Worm (Caenorhabditis elegans) whole organism, young adult: ENCODE results near the gene lcmt-1.

ENCODE experiments used
- B0019.2 ChIP-seq: fragments of 200-800 bp; sonication (Bioruptor generic); conservative IDR thresholded peaks from 2 replicates; pipeline ENCODE4 v1.3.6; 2022; ENCODE audit warnings: missing genetic modification reagents, missing genetic modification characterization, missing compliant biosample characterization
- F23B12.7 ChIP-seq: sonication (generic microtip); optimal IDR thresholded peaks from 2 replicates; lab custom pipeline; 2017; ENCODE audit warnings: missing genetic modification characterization, mild to moderate bottlenecking, missing compliant biosample characterization, antibody characterized with exemption, moderate library complexity; ENCODE audit not compliant: insufficient read depth
- F33H1.4 ChIP-seq: fragments of 200-800 bp; sonication (Bioruptor generic); IDR thresholded peaks from 2 replicates; pipeline ENCODE4 v1.3.6; 2022; ENCODE audit warnings: missing genetic modification reagents, missing genetic modification characterization, missing compliant biosample characterization
- T07F8.4 ChIP-seq: sonication (generic microtip); optimal IDR thresholded peaks from 2 replicates; lab custom pipeline; 2016; ENCODE audit warnings: mild to moderate bottlenecking, missing genetic modification characterization, moderate library complexity, missing compliant biosample characterization
- T26A5.8 ChIP-seq: sonication (generic microtip); optimal IDR thresholded peaks from 2 replicates; lab custom pipeline; 2016; ENCODE audit warnings: missing genetic modification characterization, missing compliant biosample characterization
- Y95B8A.8 ChIP-seq: fragments of 200-800 bp; sonication (Bioruptor generic); IDR thresholded peaks from 2 replicates; pipeline ENCODE4 v1.3.6; 2022; ENCODE audit warnings: missing genetic modification reagents, missing genetic modification characterization, missing compliant biosample characterization
- aptf-2 ChIP-seq: fragments of 200-800 bp; sonication (Bioruptor generic); conservative IDR thresholded peaks from 2 replicates; pipeline ENCODE4 v1.3.6; 2022; ENCODE audit warnings: missing genetic modification reagents, missing genetic modification characterization, missing compliant biosample characterization
- atf-7 ChIP-seq: sonication (generic microtip); optimal IDR thresholded peaks from 2 replicates; lab custom pipeline; 2017; ENCODE audit warnings: mild to moderate bottlenecking, missing genetic modification characterization, missing compliant biosample characterization
- cebp-1 ChIP-seq, 2 experiments: fragments of 200-800 bp in 1 of 2; sonication (Bioruptor generic) in 1 of 2; sonication (generic microtip) in 1 of 2; IDR thresholded peaks in 1 of 2; optimal IDR thresholded peaks in 1 of 2; 2 replicates each; pipeline versions ENCODE4 v1.3.6 to Lab custom; 2017 to 2022; ENCODE audit warnings: missing compliant biosample characterization in 2 of 2, missing genetic modification characterization in 2 of 2, mild to moderate bottlenecking in 1 of 2, missing genetic modification reagents in 1 of 2, moderate library complexity in 1 of 2
- ceh-58 ChIP-seq: fragments of 200-800 bp; sonication (Bioruptor generic); IDR thresholded peaks from 2 replicates; pipeline ENCODE4 v1.3.6; 2022; ENCODE audit warnings: missing genetic modification characterization, missing compliant biosample characterization
- dox-1 ChIP-seq: fragments of 200-800 bp; sonication (Bioruptor generic); IDR thresholded peaks from 2 replicates; pipeline ENCODE4 v1.3.6; 2022; ENCODE audit warnings: missing genetic modification reagents, missing genetic modification characterization, missing compliant biosample characterization
- dpff-1 ChIP-seq: sonication (generic microtip); optimal IDR thresholded peaks from 2 replicates; lab custom pipeline; 2017; ENCODE audit warnings: mild to moderate bottlenecking, missing genetic modification characterization, missing compliant biosample characterization
- hmg-1.2 ChIP-seq: fragments of 200-800 bp; sonication (Bioruptor generic); IDR thresholded peaks from 2 replicates; pipeline ENCODE4 v1.3.6; 2022; ENCODE audit warnings: missing genetic modification reagents, missing genetic modification characterization, missing compliant biosample characterization
- hmg-20 ChIP-seq: fragments of 200-800 bp; sonication (Bioruptor generic); IDR thresholded peaks from 2 replicates; pipeline ENCODE4 v1.3.6; 2022; ENCODE audit warnings: missing genetic modification reagents, missing genetic modification characterization, missing compliant biosample characterization
- hrde-1 ChIP-seq: sonication (generic microtip); optimal IDR thresholded peaks from 2 replicates; lab custom pipeline; 2016; ENCODE audit warnings: missing genetic modification characterization, mild to moderate bottlenecking, missing compliant biosample characterization, moderate library complexity, missing genotype, missing genetic modification reagents, borderline replicate concordance
- lin-35 ChIP-seq, 3 experiments: fragments of 150-350 bp in 2 of 3; sonication (generic microtip) in 1 of 3; optimal IDR thresholded peaks; 2 replicates each; lab custom pipeline; 2014 to 2018; ENCODE audit warnings: missing biosample characterization in 3 of 3, missing genetic modification characterization in 3 of 3, missing genetic modification reagents in 3 of 3
- lin-40 ChIP-seq: sonication (generic microtip); optimal IDR thresholded peaks from 2 replicates; lab custom pipeline; 2016; ENCODE audit warnings: missing genetic modification characterization, mild to moderate bottlenecking, missing compliant biosample characterization, missing genotype, missing genetic modification reagents
- lsl-1 ChIP-seq: fragments of 200-800 bp; sonication (Bioruptor generic); optimal IDR thresholded peaks from 2 replicates; lab custom pipeline; 2018; ENCODE audit warnings: mild to moderate bottlenecking, missing genetic modification characterization, moderate library complexity, missing compliant biosample characterization
- madf-3 ChIP-seq: fragments of 200-800 bp; sonication (Bioruptor generic); IDR thresholded peaks from 2 replicates; pipeline ENCODE4 v1.3.6; 2022; ENCODE audit warnings: missing genetic modification reagents, missing genetic modification characterization, missing compliant biosample characterization
- madf-6 ChIP-seq: fragments of 200-800 bp; sonication (Bioruptor generic); IDR thresholded peaks from 2 replicates; pipeline ENCODE4 v1.3.6; 2022; ENCODE audit warnings: missing genetic modification reagents, missing genetic modification characterization, missing compliant biosample characterization
- madf-8 ChIP-seq: fragments of 200-800 bp; sonication (Bioruptor generic); conservative IDR thresholded peaks from 2 replicates; pipeline ENCODE4 v1.3.6; 2022; ENCODE audit warnings: missing genetic modification reagents, missing genetic modification characterization, missing compliant biosample characterization
- mel-28 ChIP-seq: sonication (generic microtip); optimal IDR thresholded peaks from 2 replicates; lab custom pipeline; 2016; ENCODE audit warnings: borderline replicate concordance, mild to moderate bottlenecking, missing genetic modification characterization, missing compliant biosample characterization
- nhr-27 ChIP-seq: fragments of 200-800 bp; sonication (Bioruptor generic); optimal IDR thresholded peaks from 2 replicates; lab custom pipeline; 2018; ENCODE audit warnings: mild to moderate bottlenecking, missing genetic modification characterization, moderate library complexity, missing compliant biosample characterization
- nhr-80 ChIP-seq: sonication (generic microtip); optimal IDR thresholded peaks from 2 replicates; lab custom pipeline; 2016; ENCODE audit warnings: missing genetic modification characterization, missing compliant biosample characterization
- rpc-1 ChIP-seq, 2 experiments: fragments of 150-350 bp in 1 of 2; sonication (generic microtip) in 1 of 2; optimal IDR thresholded peaks; 2 replicates each; lab custom pipeline; 2014 to 2018; ENCODE audit warnings: missing biosample characterization in 1 of 2, missing genetic modification characterization in 1 of 2, missing genetic modification reagents in 1 of 2, missing genotype in 1 of 2
- snpc-1.3 ChIP-seq: sonication (generic microtip); optimal IDR thresholded peaks from 2 replicates; lab custom pipeline; 2017; ENCODE audit warnings: missing genetic modification characterization, mild to moderate bottlenecking, missing compliant biosample characterization, antibody characterized with exemption, moderate library complexity, missing genotype, missing genetic modification reagents; ENCODE audit not compliant: insufficient read depth
- sptf-2 ChIP-seq: fragments of 200-800 bp; sonication (Bioruptor generic); optimal IDR thresholded peaks from 2 replicates; lab custom pipeline; 2018; ENCODE audit warnings: mild to moderate bottlenecking, missing genetic modification characterization, missing compliant biosample characterization
- tbx-9 ChIP-seq: sonication (generic microtip); optimal IDR thresholded peaks from 2 replicates; lab custom pipeline; 2016; ENCODE audit warnings: borderline replicate concordance, missing genetic modification characterization, inconsistent platforms, missing compliant biosample characterization
- tlf-1 ChIP-seq: fragments of 200-800 bp; sonication (Bioruptor generic); optimal IDR thresholded peaks from 2 replicates; lab custom pipeline; 2018; ENCODE audit warnings: mild to moderate bottlenecking, missing genetic modification characterization, missing compliant biosample characterization
- zfh-2 ChIP-seq: fragments of 200-800 bp; sonication (Bioruptor generic); conservative IDR thresholded peaks from 2 replicates; pipeline ENCODE4 v1.3.6; 2022; ENCODE audit warnings: missing genetic modification reagents, missing genetic modification characterization, missing compliant biosample characterization
- zim-3 ChIP-seq: sonication (generic microtip); optimal IDR thresholded peaks from 2 replicates; lab custom pipeline; 2017; ENCODE audit warnings: mild to moderate bottlenecking, missing genetic modification characterization, moderate library complexity, missing compliant biosample characterization
- ztf-26 ChIP-seq: sonication (generic microtip); optimal IDR thresholded peaks from 2 replicates; lab custom pipeline; 2017; ENCODE audit warnings: missing genetic modification characterization, missing compliant biosample characterization

The lcmt-1 gene

DNA sequence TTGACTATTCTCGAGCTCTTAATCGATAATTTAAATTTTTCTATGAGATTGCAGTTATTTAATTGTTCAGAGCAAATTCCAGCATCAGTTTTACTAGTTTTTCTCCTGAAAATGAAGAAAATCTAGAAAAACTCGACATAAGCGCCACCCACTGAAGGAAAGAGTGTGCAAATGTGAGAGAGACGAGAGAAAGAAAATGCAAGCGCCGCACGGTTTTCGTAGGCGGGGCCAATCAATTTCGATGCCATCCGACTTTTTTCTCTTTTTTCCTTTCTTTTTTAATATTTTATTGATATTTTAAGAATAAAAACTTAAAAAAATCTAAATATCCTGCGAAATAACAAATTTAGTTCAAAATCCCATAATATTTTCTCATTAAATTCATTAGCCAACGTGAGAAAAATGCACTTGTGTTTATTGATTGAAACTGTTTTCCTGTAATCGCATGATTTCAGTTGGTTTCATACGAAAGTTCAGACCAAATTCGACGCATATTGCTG lies 10.7 kb upstream of the lcmt-1 start, which contains the start of gene cdk-12:
TSS of gene cdk-12 (plus strand) at position 450 of the 500 bp plus-strand sequence.
- TF ChIP-seq dox-1 (GFP tag; lab: Robert Waterston, UW) (peak; percentile 37; the same call in 1 of the 2 replicates), Y95B8A.8 (GFP tag; lab: Robert Waterston, UW) (no peak), snpc-1.3 (tag; lab: Kevin White, UChicago) (peak; percentile 60), hrde-1 (tag; lab: Kevin White, UChicago) (no peak), nhr-80 (peak; percentile 7), hmg-1.2 (GFP tag; lab: Robert Waterston, UW) (peak; percentile 93)

- TF ChIP-seq hmg-20 (GFP tag; lab: Robert Waterston, UW) (no peak), F33H1.4 (GFP tag; lab: Robert Waterston, UW) (no peak), lsl-1 (GFP tag; lab: Kevin White, UChicago) (no peak), rpc-1 (optimal IDR thresholded peaks at IDR 0.05; lab: Kevin White, UChicago) (no peak), rpc-1 (tag; optimal IDR thresholded peaks at IDR 0.05; lab: Kevin White, UChicago) (no peak), zfh-2 (GFP tag; lab: Robert Waterston, UW) (peak; percentile 87), zim-3 (tag; lab: Kevin White, UChicago) (no peak), lin-40 (tag; lab: Kevin White, UChicago) (peak; percentile 26), lin-35 (GFP tag; optimal IDR thresholded peaks at IDR 0.05; lab: Kevin White, UChicago) (peak in 1 of 3 experiments; percentile 28), dpff-1 (tag; lab: Kevin White, UChicago) (no peak), F23B12.7 (no peak), cebp-1 (GFP tag; IDR thresholded peaks at IDR 0.05; lab: Robert Waterston, UW) (no peak), cebp-1 (tag; optimal IDR thresholded peaks at IDR 0.05; lab: Kevin White, UChicago) (peak; percentile 34), nhr-27 (no peak), hmg-1.2 (GFP tag; lab: Robert Waterston, UW) (peak; percentile 59; the same call in 1 of the 2 replicates)
Observed at ce11 chrIII:4335614-4336013, 7.6 kb upstream of the lcmt-1 start.

DNA sequence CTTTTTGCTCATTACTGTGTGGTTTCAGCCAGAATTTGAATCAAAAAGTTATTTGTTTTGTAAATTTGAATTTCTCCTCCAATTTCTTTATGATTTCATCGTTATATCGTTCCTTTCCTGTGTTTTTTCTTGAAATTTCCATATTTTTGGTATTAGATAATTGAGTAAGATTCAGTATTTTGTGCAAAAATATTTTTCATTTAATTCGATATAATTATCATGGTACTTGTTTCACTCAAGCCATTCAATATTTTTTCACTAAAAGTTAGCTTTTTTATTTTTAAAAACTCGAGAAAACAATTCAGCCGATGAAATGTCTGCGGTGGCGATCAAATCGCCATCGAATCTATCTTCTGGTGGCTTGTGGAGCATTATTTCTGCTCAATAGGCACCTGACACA lies 1.8 kb downstream of the lcmt-1 start, which contains the start of gene hse-5:
TSS of gene hse-5 (plus strand) at position 301 of the 400 bp plus-strand sequence.
- TF ChIP-seq ceh-58 (GFP tag; lab: Robert Waterston, UW) (no peak), snpc-1.3 (tag; lab: Kevin White, UChicago) (no peak), lin-35 (GFP tag; optimal IDR thresholded peaks at IDR 0.05; lab: Kevin White, UChicago) (no peak), tlf-1 (GFP tag; lab: Kevin White, UChicago) (no peak)

DNA sequence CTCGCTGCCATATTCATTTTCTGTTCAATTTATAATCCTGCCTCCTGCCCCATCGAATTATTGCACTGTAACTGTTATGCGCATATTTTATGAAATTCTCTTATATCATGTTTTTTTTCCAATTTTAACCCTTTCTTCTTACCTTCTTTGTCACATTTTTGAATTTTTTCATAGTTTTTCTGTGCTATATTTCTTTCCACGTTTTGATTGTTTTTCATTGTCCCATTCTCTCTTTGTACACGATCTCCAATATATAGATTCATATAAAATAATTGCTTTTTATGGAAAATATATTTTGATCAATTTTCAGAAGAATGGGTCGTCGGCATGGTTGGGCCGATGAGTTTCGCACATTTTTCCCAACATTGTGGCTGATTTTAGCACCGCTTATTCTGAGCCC lies 6.6 kb downstream of the lcmt-1 start, which contains the start of gene B0285.6:
TSS of gene B0285.6 (plus strand) at position 301 of the 400 bp plus-strand sequence.
- TF ChIP-seq tbx-9 (tag; lab: Kevin White, UChicago) (no peak), madf-8 (GFP tag; lab: Robert Waterston, UW) (no peak), nhr-27 (no peak), sptf-2 (no peak), aptf-2 (GFP tag; lab: Robert Waterston, UW) (no peak), T07F8.4 (no peak), B0019.2 (GFP tag; lab: Robert Waterston, UW) (no peak), ztf-26 (tag; lab: Kevin White, UChicago) (no peak), madf-3 (GFP tag; lab: Robert Waterston, UW) (no peak), atf-7 (tag; lab: Kevin White, UChicago) (no peak), rpc-1 (optimal IDR thresholded peaks at IDR 0.05; lab: Kevin White, UChicago) (no peak), rpc-1 (tag; optimal IDR thresholded peaks at IDR 0.05; lab: Kevin White, UChicago) (no peak), T26A5.8 (tag; lab: Kevin White, UChicago) (no peak), madf-6 (GFP tag; lab: Robert Waterston, UW) (no peak), mel-28 (tag; lab: Kevin White, UChicago) (no peak), snpc-1.3 (tag; lab: Kevin White, UChicago) (no peak)
